Worm (Caenorhabditis elegans) whole organism, late embryonic: ENCODE results near the gene srw-2.

Experiments used
- elt-2 ChIP-seq: sonication (generic microtip); optimal IDR thresholded peaks from 2 replicates; lab custom pipeline; 2016; ENCODE audit warnings: missing genetic modification reagents, missing genetic modification characterization, missing compliant biosample characterization
- elt-4 ChIP-seq: sonication (generic microtip); optimal IDR thresholded peaks from 2 replicates; lab custom pipeline; 2016; ENCODE audit warnings: missing genetic modification characterization, missing compliant biosample characterization
- pha-4 ChIP-seq: fragments of 150-350 bp; optimal IDR thresholded peaks from 2 replicates; lab custom pipeline; 2018; ENCODE audit warnings: missing biosample characterization, missing genetic modification reagents, missing genetic modification characterization

DNA sequence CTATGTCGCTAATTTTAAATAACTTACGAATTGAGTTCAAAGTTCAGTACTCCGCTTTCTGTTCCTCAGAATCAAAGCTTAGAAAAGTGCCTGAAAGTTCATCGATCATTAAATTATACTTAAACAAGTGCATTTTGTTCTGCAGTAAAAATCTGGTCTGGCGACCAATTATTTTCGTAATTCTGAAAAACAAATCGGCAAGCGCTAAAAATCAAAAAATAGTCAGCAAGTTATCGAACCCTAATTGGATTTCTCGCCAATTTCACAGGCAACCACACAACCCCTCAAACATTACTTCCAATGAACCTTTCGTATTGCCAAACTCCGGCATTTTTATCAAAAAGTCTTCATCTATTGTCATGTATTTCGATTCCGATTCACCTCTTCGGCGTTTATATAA, 32.4 kb downstream of the srw-2 start, which contains the start of gene srh-272:
- TF ChIP-seq elt-2 (tag; lab: Kevin White, UChicago) (no peak), pha-4 (tag; lab: Kevin White, UChicago) (no peak), elt-4 (tag; lab: Kevin White, UChicago) (no peak)
